Worm (Caenorhabditis elegans) whole organism, L1 larva: Measurements from ENCODE around the gene sar-1.
A peak's percentile ranks its signal among the peaks of the same experiment; 100 is the strongest.

Experiments
- C16A3.4 ChIP-seq: fragments of 150-350 bp; optimal IDR thresholded peaks from 2 replicates; lab custom pipeline; 2014; ENCODE audit warnings: missing biosample characterization, missing genetic modification characterization
- F16B12.6 ChIP-seq: fragments of 150-350 bp; optimal IDR thresholded peaks from 2 replicates; lab custom pipeline; 2014; ENCODE audit warnings: missing biosample characterization, missing genetic modification characterization
- Y116A8C.19 ChIP-seq: sonication (generic microtip); optimal IDR thresholded peaks from 2 replicates; lab custom pipeline; 2016; ENCODE audit warnings: missing compliant biosample characterization, missing genetic modification characterization, borderline replicate concordance
- aha-1 ChIP-seq: fragments of 150-350 bp; optimal IDR thresholded peaks from 2 replicates; lab custom pipeline; 2014; ENCODE audit warnings: missing biosample characterization, missing genetic modification characterization
- alr-1 ChIP-seq: fragments of 200-800 bp; sonication (Bioruptor generic); optimal IDR thresholded peaks from 2 replicates; lab custom pipeline; 2018; ENCODE audit warnings: borderline replicate concordance, mild to moderate bottlenecking, missing genetic modification characterization, missing compliant biosample characterization
- ama-1 ChIP-seq: fragments of 150-350 bp; optimal IDR thresholded peaks from 2 replicates; lab custom pipeline; 2014
- ceh-63 ChIP-seq: fragments of 200-800 bp; sonication (Bioruptor generic); optimal IDR thresholded peaks from 2 replicates; lab custom pipeline; 2018; ENCODE audit warnings: mild to moderate bottlenecking, missing genetic modification characterization, missing compliant biosample characterization
- ceh-88 ChIP-seq: fragments of 200-800 bp; sonication (Bioruptor generic); IDR thresholded peaks from 2 replicates; pipeline ENCODE4 v1.3.6; 2022; ENCODE audit warnings: missing genetic modification characterization, missing compliant biosample characterization
- ceh-90 ChIP-seq: sonication (generic microtip); optimal IDR thresholded peaks from 2 replicates; lab custom pipeline; 2016; ENCODE audit warnings: missing genetic modification characterization, missing compliant biosample characterization
- dpl-1 ChIP-seq, 3 experiments: fragments of 150-350 bp in 2 of 3; sonication (generic microtip) in 1 of 3; optimal IDR thresholded peaks; 2 replicates each; lab custom pipeline; 2014 to 2017; ENCODE audit warnings: missing biosample characterization in 3 of 3, missing genetic modification characterization in 3 of 3, missing genetic modification reagents in 3 of 3
- dsc-1 ChIP-seq: sonication (generic microtip); optimal IDR thresholded peaks from 2 replicates; lab custom pipeline; 2016; ENCODE audit warnings: mild to moderate bottlenecking, missing genetic modification characterization, missing compliant biosample characterization
- efl-1 ChIP-seq, 4 experiments: fragments of 150-350 bp; optimal IDR thresholded peaks in 3 of 4; peaks in 1 of 4; 1 replicate in 1 of 4; 2 replicates in 3 of 4; lab custom pipeline; 2014; ENCODE audit warnings: missing biosample characterization in 2 of 4, missing genetic modification characterization in 2 of 4, missing genetic modification reagents in 2 of 4
- efl-3 ChIP-seq: fragments of 200-800 bp; sonication (Bioruptor generic); optimal IDR thresholded peaks from 2 replicates; lab custom pipeline; 2018; ENCODE audit warnings: mild to moderate bottlenecking, missing genetic modification characterization, missing compliant biosample characterization
- egl-13 ChIP-seq: sonication (generic microtip); optimal IDR thresholded peaks from 2 replicates; lab custom pipeline; 2016; ENCODE audit warnings: missing genotype, missing genetic modification reagents, missing genetic modification characterization, missing compliant biosample characterization
- elt-2 ChIP-seq: sonication (generic microtip); optimal IDR thresholded peaks from 2 replicates; lab custom pipeline; 2016; ENCODE audit warnings: missing genetic modification characterization, mild to moderate bottlenecking, inconsistent platforms, missing compliant biosample characterization, missing genetic modification reagents
- fkh-10 ChIP-seq: sonication (generic microtip); optimal IDR thresholded peaks from 2 replicates; lab custom pipeline; 2017; ENCODE audit warnings: missing biosample characterization, missing genetic modification reagents, missing genetic modification characterization
- fkh-4 ChIP-seq: sonication (generic microtip); optimal IDR thresholded peaks from 2 replicates; lab custom pipeline; 2016; ENCODE audit warnings: missing compliant biosample characterization, missing genetic modification characterization, borderline replicate concordance
- fkh-8 ChIP-seq: sonication (generic microtip); optimal IDR thresholded peaks from 2 replicates; lab custom pipeline; 2016; ENCODE audit warnings: mild to moderate bottlenecking, missing genetic modification characterization, missing compliant biosample characterization
- hlh-17 ChIP-seq: fragments of 200-800 bp; sonication (Bioruptor generic); optimal IDR thresholded peaks from 2 replicates; lab custom pipeline; 2018; ENCODE audit warnings: missing genetic modification characterization, mild to moderate bottlenecking, missing compliant biosample characterization, moderate library complexity, borderline replicate concordance
- hlh-4 ChIP-seq: sonication (generic microtip); optimal IDR thresholded peaks from 2 replicates; lab custom pipeline; 2016; ENCODE audit warnings: mild to moderate bottlenecking, missing genetic modification characterization, missing compliant biosample characterization
- irx-1 ChIP-seq: sonication (generic microtip); optimal IDR thresholded peaks from 2 replicates; lab custom pipeline; 2016; ENCODE audit warnings: missing genetic modification characterization, missing compliant biosample characterization
- isw-1 ChIP-seq: fragments of 200-800 bp; sonication (Bioruptor generic); IDR thresholded peaks from 2 replicates; pipeline ENCODE4 v1.3.6; 2022; ENCODE audit warnings: missing genetic modification characterization, missing compliant biosample characterization
- lin-13 ChIP-seq: fragments of 150-350 bp; optimal IDR thresholded peaks from 2 replicates; lab custom pipeline; 2014; ENCODE audit warnings: missing biosample characterization, missing genetic modification reagents, missing genetic modification characterization
- lin-14 ChIP-seq: fragments of 200-800 bp; sonication (Bioruptor generic); optimal IDR thresholded peaks from 2 replicates; lab custom pipeline; 2018; ENCODE audit warnings: mild to moderate bottlenecking, missing genetic modification characterization, moderate library complexity, missing compliant biosample characterization
- lin-15B ChIP-seq: fragments of 150-350 bp; sonication (generic microtip); optimal IDR thresholded peaks from 3 replicates; lab custom pipeline; 2014; ENCODE audit warnings: missing biosample characterization, missing genetic modification characterization
- lir-3 ChIP-seq: sonication (generic microtip); optimal IDR thresholded peaks from 2 replicates; lab custom pipeline; 2016; ENCODE audit warnings: mild to moderate bottlenecking, missing genetic modification characterization, moderate library complexity, missing compliant biosample characterization; ENCODE audit not compliant: poor library complexity
- mdl-1 ChIP-seq, 2 experiments: fragments of 150-350 bp; optimal IDR thresholded peaks; 2 replicates each; lab custom pipeline; 2014 to 2017; ENCODE audit warnings: missing biosample characterization in 2 of 2, missing genetic modification characterization in 2 of 2, inconsistent platforms in 1 of 2
- mef-2 ChIP-seq: fragments of 150-350 bp; optimal IDR thresholded peaks from 2 replicates; lab custom pipeline; 2014; ENCODE audit warnings: missing biosample characterization, missing genetic modification characterization
- mep-1 ChIP-seq: fragments of 150-350 bp; optimal IDR thresholded peaks from 2 replicates; lab custom pipeline; 2014; ENCODE audit warnings: missing biosample characterization, missing genetic modification characterization
- nhr-11 ChIP-seq: fragments of 150-350 bp; optimal IDR thresholded peaks from 2 replicates; lab custom pipeline; 2014; ENCODE audit warnings: missing biosample characterization, missing genetic modification characterization
- nhr-20 ChIP-seq: sonication (generic microtip); optimal IDR thresholded peaks from 2 replicates; lab custom pipeline; 2016; ENCODE audit warnings: mild to moderate bottlenecking, missing genetic modification characterization, missing compliant biosample characterization
- nhr-237 ChIP-seq: fragments of 150-350 bp; optimal IDR thresholded peaks from 2 replicates; lab custom pipeline; 2014; ENCODE audit warnings: missing biosample characterization, missing genetic modification characterization
- nhr-28 ChIP-seq: fragments of 150-350 bp; optimal IDR thresholded peaks from 2 replicates; lab custom pipeline; 2014; ENCODE audit warnings: missing biosample characterization, missing genetic modification characterization
- nhr-47 ChIP-seq: sonication (generic microtip); optimal IDR thresholded peaks from 2 replicates; lab custom pipeline; 2016; ENCODE audit warnings: mild to moderate bottlenecking, missing genetic modification characterization, moderate library complexity, missing compliant biosample characterization
- nhr-76 ChIP-seq: sonication (generic microtip); optimal IDR thresholded peaks from 2 replicates; lab custom pipeline; 2017; ENCODE audit warnings: missing biosample characterization, missing genetic modification characterization
- nhr-85 ChIP-seq: sonication (generic microtip); peaks from one replicate; lab custom pipeline; 2016; ENCODE audit warnings: missing genetic modification characterization, inconsistent platforms, missing compliant biosample characterization
- nhr-90 ChIP-seq: sonication (generic microtip); optimal IDR thresholded peaks from 2 replicates; lab custom pipeline; 2016; ENCODE audit warnings: mild to moderate bottlenecking, missing genetic modification characterization, missing compliant biosample characterization; ENCODE audit not compliant: poor library complexity
- sox-4 ChIP-seq: sonication (generic microtip); optimal IDR thresholded peaks from 2 replicates; lab custom pipeline; 2016; ENCODE audit warnings: missing genetic modification characterization, missing compliant biosample characterization
- unc-62 ChIP-seq: fragments of 150-350 bp; optimal IDR thresholded peaks from 2 replicates; lab custom pipeline; 2014; ENCODE audit warnings: missing biosample characterization, missing genetic modification reagents, missing genetic modification characterization
- unc-86 ChIP-seq: sonication (generic microtip); optimal IDR thresholded peaks from 2 replicates; lab custom pipeline; 2016; ENCODE audit warnings: missing genetic modification characterization, missing compliant biosample characterization
- xbp-1 ChIP-seq: sonication (generic microtip); optimal IDR thresholded peaks from 2 replicates; lab custom pipeline; 2016; ENCODE audit warnings: missing genetic modification characterization, missing compliant biosample characterization
- zag-1 ChIP-seq: fragments of 150-350 bp; optimal IDR thresholded peaks from 2 replicates; lab custom pipeline; 2014; ENCODE audit warnings: missing biosample characterization, missing genetic modification characterization
- ztf-11 ChIP-seq, 2 experiments: sonication (generic microtip); optimal IDR thresholded peaks; 2 replicates each; lab custom pipeline; 2016 to 2017; ENCODE audit warnings: missing genetic modification characterization in 2 of 2, missing biosample characterization in 1 of 2, missing compliant biosample characterization in 1 of 2
- ztf-4 ChIP-seq: fragments of 150-350 bp; optimal IDR thresholded peaks from 2 replicates; lab custom pipeline; 2014; ENCODE audit warnings: missing biosample characterization, missing genetic modification characterization

Gene sar-1

ce11 chrIV:4469770-4470709 lies 43.1 kb downstream of the sar-1 start (continued):
- TF ChIP-seq nhr-28 (no peak), lin-14 (GFP tag; lab: Kevin White, UChicago) (peak; percentile 94), nhr-47 (peak; percentile 72), alr-1 (tag; lab: Kevin White, UChicago) (no peak), nhr-76 (no peak), unc-86 (tag; lab: Kevin White, UChicago) (peak; percentile 69), Y116A8C.19 (tag; lab: Kevin White, UChicago) (no peak), sox-4 (tag; lab: Kevin White, UChicago) (peak; percentile 47), zag-1 (no peak), nhr-85 (peak; percentile 71), isw-1 (GFP tag; lab: Robert Waterston, UW) (peak; percentile 41), ceh-88 (peak; percentile 80), lir-3 (tag; lab: Kevin White, UChicago) (peak; percentile 31), fkh-10 (GFP tag; lab: Kevin White, UChicago) (peak; percentile 85), elt-2 (peak; percentile 59), egl-13 (peak; percentile 65), F16B12.6 (tag; lab: Kevin White, UChicago) (no peak), fkh-8 (peak; percentile 91), dsc-1 (no peak), fkh-4 (tag; lab: Kevin White, UChicago) (no peak), mdl-1 (tag; optimal IDR thresholded peaks at IDR 0.05; lab: Kevin White, UChicago) (peak in 1 of 2 experiments; percentile 93), nhr-90 (peak; percentile 44), mep-1 (tag; lab: Kevin White, UChicago) (peak; percentile 39), mef-2 (tag; lab: Kevin White, UChicago) (peak; percentile 3), ceh-90 (tag; lab: Kevin White, UChicago) (no peak), efl-3 (GFP tag; lab: Kevin White, UChicago) (no peak), ztf-4 (tag; lab: Kevin White, UChicago) (peak; percentile 55), nhr-20 (tag; lab: Kevin White, UChicago) (peak; percentile 72), nhr-237 (tag; lab: Kevin White, UChicago) (no peak), ztf-11 (tag; optimal IDR thresholded peaks at IDR 0.05; lab: Kevin White, UChicago) (no peak), hlh-17 (GFP tag; lab: Kevin White, UChicago) (no peak), lin-15B (tag; lab: Kevin White, UChicago) (no peak), xbp-1 (tag; lab: Kevin White, UChicago) (peak; percentile 30), aha-1 (tag; lab: Kevin White, UChicago) (no peak), irx-1 (tag; lab: Kevin White, UChicago) (peak; percentile 28), dpl-1 (GFP tag; optimal IDR thresholded peaks at IDR 0.05; lab: Kevin White, UChicago) (peak; percentile 39 to 49 (median 40)), efl-1 (optimal IDR thresholded peaks at IDR 0.05; lab: Kevin White, UChicago) (peak; percentile 27 to 46), efl-1 (GFP tag; optimal IDR thresholded peaks at IDR 0.05 in 1 of 2; lab: Kevin White, UChicago) (peak; percentile 40 to 92), unc-62 (GFP tag; lab: Kevin White, UChicago) (no peak), ceh-63 (no peak), nhr-11 (tag; lab: Kevin White, UChicago) (no peak), C16A3.4 (tag; lab: Kevin White, UChicago) (peak; percentile 59), lin-13 (GFP tag; lab: Kevin White, UChicago) (peak; percentile 75), hlh-4 (tag; lab: Kevin White, UChicago) (no peak), ama-1 (lab: Kevin White, UChicago) (peak; percentile 56)
- TF ChIP-seq, all 84 proteins: peak for 39
